Fruit fly (Drosophila melanogaster) whole organism, adult: ENCODE data around the gene mRpL16.
A peak's percentile ranks its signal among the peaks of the same experiment; 100 is the strongest.

Experiments used
- CG11617 ChIP-seq: fragments of 200-800 bp; sonication (Bioruptor generic); optimal IDR thresholded peaks from 2 replicates; lab custom pipeline; 2017; ENCODE audit warnings: mild to moderate bottlenecking, missing biosample characterization, missing genetic modification reagents, missing genetic modification characterization
- CG12768 ChIP-seq: fragments of 200-800 bp; sonication (Bioruptor generic); optimal IDR thresholded peaks from 2 replicates; lab custom pipeline; 2017; ENCODE audit warnings: missing biosample characterization, missing genetic modification characterization, mild to moderate bottlenecking, moderate library complexity, missing genetic modification reagents
- CG14711 ChIP-seq: fragments of 200-800 bp; sonication (Bioruptor generic); optimal IDR thresholded peaks from 2 replicates; lab custom pipeline; 2018; ENCODE audit warnings: missing biosample characterization, mild to moderate bottlenecking, missing genetic modification characterization, moderate library complexity
- CG1620 ChIP-seq: fragments of 200-800 bp; sonication (Bioruptor generic); optimal IDR thresholded peaks from 2 replicates; lab custom pipeline; 2016; ENCODE audit warnings: missing biosample characterization, missing genetic modification characterization
- CG33017 ChIP-seq: fragments of 200-800 bp; sonication (Bioruptor generic); optimal IDR thresholded peaks from 2 replicates; lab custom pipeline; 2018; ENCODE audit warnings: missing biosample characterization, mild to moderate bottlenecking, missing genetic modification characterization, moderate library complexity
- CG5204 ChIP-seq: fragments of 200-800 bp; sonication (Bioruptor generic); optimal IDR thresholded peaks from 2 replicates; lab custom pipeline; 2016; ENCODE audit warnings: missing biosample characterization, missing genetic modification characterization
- CG7045 ChIP-seq: fragments of 200-800 bp; sonication (Bioruptor generic); optimal IDR thresholded peaks from 2 replicates; lab custom pipeline; 2017; ENCODE audit warnings: missing biosample characterization, mild to moderate bottlenecking, missing genetic modification characterization
- CG7101 ChIP-seq: fragments of 200-800 bp; sonication (Bioruptor generic); optimal IDR thresholded peaks from 2 replicates; lab custom pipeline; 2018; ENCODE audit warnings: missing biosample characterization, mild to moderate bottlenecking, missing genetic modification characterization, moderate library complexity
- Clk ChIP-seq: fragments of 200-800 bp; sonication (Bioruptor generic); optimal IDR thresholded peaks from 2 replicates; lab custom pipeline; 2017; ENCODE audit warnings: missing biosample characterization, missing genetic modification characterization
- Crg-1 ChIP-seq: fragments of 200-800 bp; sonication (Bioruptor generic); optimal IDR thresholded peaks from 2 replicates; lab custom pipeline; 2016; ENCODE audit warnings: missing biosample characterization, missing genetic modification characterization
- Hr96 ChIP-seq: fragments of 200-800 bp; sonication (Bioruptor generic); optimal IDR thresholded peaks from 2 replicates; lab custom pipeline; 2016; ENCODE audit warnings: missing biosample characterization, missing genetic modification characterization
- Mnt ChIP-seq: fragments of 200-800 bp; sonication (Bioruptor generic); optimal IDR thresholded peaks from 2 replicates; lab custom pipeline; 2016; ENCODE audit warnings: missing biosample characterization, mild to moderate bottlenecking, missing genetic modification characterization
- bab1 ChIP-seq: fragments of 200-800 bp; sonication (Bioruptor generic); optimal IDR thresholded peaks from 3 replicates; lab custom pipeline; 2019; ENCODE audit warnings: missing biosample characterization, mild to moderate bottlenecking, missing genetic modification characterization, moderate library complexity
- cic ChIP-seq: fragments of 200-800 bp; sonication (Bioruptor generic); optimal IDR thresholded peaks from 2 replicates; lab custom pipeline; 2017; ENCODE audit warnings: missing biosample characterization, mild to moderate bottlenecking, missing genetic modification characterization, moderate library complexity
- cnc ChIP-seq, 2 experiments: fragments of >200 bp; optimal IDR thresholded peaks; 2 replicates each; lab custom pipeline; 2017
- kay ChIP-seq: fragments of 200-800 bp; sonication (Bioruptor generic); peaks from one replicate; lab custom pipeline; 2016; ENCODE audit warnings: missing biosample characterization, missing genetic modification characterization, borderline replicate concordance
- ovo ChIP-seq: fragments of 200-800 bp; sonication (Bioruptor generic); optimal IDR thresholded peaks from 2 replicates; lab custom pipeline; 2016; ENCODE audit warnings: missing biosample characterization, missing genetic modification characterization
- pad ChIP-seq: fragments of 200-800 bp; sonication (Bioruptor generic); optimal IDR thresholded peaks from 3 replicates; lab custom pipeline; 2017; ENCODE audit warnings: missing biosample characterization, missing genetic modification characterization, mild to moderate bottlenecking, moderate library complexity, missing genetic modification reagents
- tj ChIP-seq: fragments of 200-800 bp; sonication (Bioruptor generic); optimal IDR thresholded peaks from 3 replicates; lab custom pipeline; 2017; ENCODE audit warnings: missing biosample characterization, mild to moderate bottlenecking, missing genetic modification characterization, moderate library complexity
- toe ChIP-seq: fragments of 200-800 bp; sonication (Bioruptor generic); optimal IDR thresholded peaks from 2 replicates; lab custom pipeline; 2016; ENCODE audit warnings: missing biosample characterization, missing genetic modification characterization

Gene mRpL16

dm6 chrX:1877107-1877736 is 12.8 kb upstream of the mRpL16 start, which contains the start of the genes CG14817 and CG14805:
Gene CG14817, minus strand, starts transcription at chrX:1877270.
Gene CG14805, plus strand, starts transcription at chrX:1877317.
- TF ChIP-seq Crg-1 (GFP tag; lab: Kevin White, UChicago), result peak; percentile 76
- peak; percentile 70 for TF ChIP-seq pad
- TF ChIP-seq CG33017 (tag; lab: Kevin White, UChicago), result peak; percentile 65
- peak; percentile 84 for TF ChIP-seq Mnt (GFP tag; lab: Kevin White, UChicago)
- TF ChIP-seq bab1 (GFP tag; lab: Kevin White, UChicago), result peak; percentile 95
- no peak for TF ChIP-seq CG5204 (GFP tag; lab: Kevin White, UChicago)
- TF ChIP-seq kay (GFP tag; lab: Kevin White, UChicago), result no peak
- TF ChIP-seq cnc (optimal IDR thresholded peaks at IDR 0.05; lab: Kevin White, UChicago), result no peak
- peak; percentile 92 for TF ChIP-seq CG7101 (tag; lab: Kevin White, UChicago)
- peak; percentile 90 for TF ChIP-seq CG11617 (GFP tag; lab: Kevin White, UChicago)
- TF ChIP-seq CG1620 (GFP tag; lab: Kevin White, UChicago), result peak; percentile 68
- TF ChIP-seq ovo (GFP tag; lab: Kevin White, UChicago), result peak; percentile 71
- peak; percentile 31 for TF ChIP-seq cic
- TF ChIP-seq CG14711 (tag; lab: Kevin White, UChicago), result peak; percentile 79
- peak; percentile 58 for TF ChIP-seq CG7045
- TF ChIP-seq toe (GFP tag; lab: Kevin White, UChicago), result no peak
- TF ChIP-seq tj (GFP tag; lab: Kevin White, UChicago), result peak; percentile 63
- peak; percentile 58 for TF ChIP-seq CG12768 (GFP tag; lab: Kevin White, UChicago)
- no peak for TF ChIP-seq Hr96

- no peak for TF ChIP-seq CG5204 (GFP tag; lab: Kevin White, UChicago)
- no peak for TF ChIP-seq Crg-1 (GFP tag; lab: Kevin White, UChicago)
- TF ChIP-seq CG14711 (tag; lab: Kevin White, UChicago), result peak; percentile 47
- TF ChIP-seq CG7101 (tag; lab: Kevin White, UChicago), result peak; percentile 69
- peak; percentile 6 for TF ChIP-seq Hr96
- no peak for TF ChIP-seq cnc (optimal IDR thresholded peaks at IDR 0.05; lab: Kevin White, UChicago)
- peak; percentile 85 for TF ChIP-seq bab1 (GFP tag; lab: Kevin White, UChicago)
- peak; percentile 78 for TF ChIP-seq CG1620 (GFP tag; lab: Kevin White, UChicago)
- no peak for TF ChIP-seq toe (GFP tag; lab: Kevin White, UChicago)
- TF ChIP-seq CG12768 (GFP tag; lab: Kevin White, UChicago), result peak; percentile 36
- no peak for TF ChIP-seq kay (GFP tag; lab: Kevin White, UChicago)
- no peak for TF ChIP-seq CG7045
- TF ChIP-seq ovo (GFP tag; lab: Kevin White, UChicago), result peak; percentile 89
- no peak for TF ChIP-seq CG33017 (tag; lab: Kevin White, UChicago)
- TF ChIP-seq Mnt (GFP tag; lab: Kevin White, UChicago), result peak; percentile 66
- TF ChIP-seq cic, result no peak
- peak; percentile 20 for TF ChIP-seq Clk (GFP tag; lab: Kevin White, UChicago)
- peak; percentile 53 for TF ChIP-seq tj (GFP tag; lab: Kevin White, UChicago)
- peak; percentile 55 for TF ChIP-seq CG11617 (GFP tag; lab: Kevin White, UChicago)
- TF ChIP-seq pad, result peak; percentile 99
These were observed 10.4 kb upstream of the mRpL16 start, which contains the start of gene CG14818 for dm6 chrX:1879606-1880110. Gene CG14818, minus strand, starts transcription at chrX:1879774.

dm6 chrX:1880139-1880556 is 9.9 kb upstream of the mRpL16 start, which contains the start of gene Coa8:
Gene Coa8, plus strand, starts transcription at chrX:1880282.
- TF ChIP-seq Clk (GFP tag; lab: Kevin White, UChicago) (peak; percentile 11), tj (GFP tag; lab: Kevin White, UChicago) (peak; percentile 42), cic (no peak), pad (peak; percentile 83), CG11617 (GFP tag; lab: Kevin White, UChicago) (peak; percentile 60), CG7101 (tag; lab: Kevin White, UChicago) (peak; percentile 78), Mnt (GFP tag; lab: Kevin White, UChicago) (peak; percentile 67), CG5204 (GFP tag; lab: Kevin White, UChicago) (no peak), CG33017 (tag; lab: Kevin White, UChicago) (peak; percentile 16), kay (GFP tag; lab: Kevin White, UChicago) (no peak), bab1 (GFP tag; lab: Kevin White, UChicago) (peak; percentile 72), CG12768 (GFP tag; lab: Kevin White, UChicago) (peak; percentile 29), CG14711 (tag; lab: Kevin White, UChicago) (peak; percentile 43), CG7045 (no peak), ovo (GFP tag; lab: Kevin White, UChicago) (peak; percentile 73), cnc (optimal IDR thresholded peaks at IDR 0.05; lab: Kevin White, UChicago) (no peak), CG1620 (GFP tag; lab: Kevin White, UChicago) (peak; percentile 60), toe (GFP tag; lab: Kevin White, UChicago) (peak; percentile 2), Crg-1 (GFP tag; lab: Kevin White, UChicago) (peak; percentile 47), Hr96 (peak; percentile 70)

- no peak for TF ChIP-seq CG5204 (GFP tag; lab: Kevin White, UChicago)
- TF ChIP-seq CG1620 (GFP tag; lab: Kevin White, UChicago), result no peak
- TF ChIP-seq CG12768 (GFP tag; lab: Kevin White, UChicago), result no peak
- no peak for TF ChIP-seq Crg-1 (GFP tag; lab: Kevin White, UChicago)
- no peak for TF ChIP-seq CG7101 (tag; lab: Kevin White, UChicago)
- no peak for TF ChIP-seq CG11617 (GFP tag; lab: Kevin White, UChicago)
- no peak for TF ChIP-seq pad
- TF ChIP-seq cnc (optimal IDR thresholded peaks at IDR 0.05; lab: Kevin White, UChicago), result no peak
- TF ChIP-seq CG14711 (tag; lab: Kevin White, UChicago), result no peak
- no peak for TF ChIP-seq CG33017 (tag; lab: Kevin White, UChicago)
These were observed 9.3 kb upstream of the mRpL16 start for dm6 chrX:1880779-1881178.

- peak; percentile 8 for TF ChIP-seq cic
- TF ChIP-seq tj (GFP tag; lab: Kevin White, UChicago), result no peak
These were observed 3.5 kb downstream of the mRpL16 start for dm6 chrX:1893532-1893931.
